Worm (Caenorhabditis elegans): ENCODE data around the gene clp-4.
A peak's percentile ranks its signal among the peaks of the same experiment; 100 is the strongest.

The clp-4 gene

DNA sequence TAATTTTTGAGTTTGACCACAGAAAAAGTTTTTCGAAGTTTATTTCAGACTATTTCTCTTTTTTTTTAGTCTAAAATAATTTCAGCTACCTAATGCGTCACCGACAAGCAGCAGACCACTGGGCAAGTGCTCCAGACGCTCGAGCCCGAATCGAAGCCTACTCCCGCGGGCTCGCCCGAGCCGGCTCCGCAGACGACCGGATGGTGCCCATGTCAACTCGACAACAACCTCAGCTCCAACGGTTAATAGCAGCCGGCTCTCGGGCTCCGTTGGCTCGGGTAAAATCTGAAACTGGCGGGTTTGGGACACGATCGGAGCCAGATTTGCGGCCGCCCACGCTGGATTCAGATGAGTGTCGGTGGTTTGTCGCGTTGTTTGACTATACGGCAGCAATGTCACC, 15.1 kb downstream of the clp-4 start:
- no peak for TF ChIP-seq med-1 (GFP tag; optimal IDR thresholded peaks at IDR 0.05; ENCODE audit: insufficient read depth)
- TF ChIP-seq cog-1 (tag; optimal IDR thresholded peaks at IDR 0.05): no peak
- no peak for TF ChIP-seq ztf-29 (GFP tag; IDR thresholded peaks at IDR 0.05)
- TF ChIP-seq ref-1 (GFP tag; conservative IDR thresholded peaks at IDR 0.05): no peak
- TF ChIP-seq flt-1 (GFP tag; IDR thresholded peaks at IDR 0.05): no peak
- TF ChIP-seq T22C8.4 (GFP tag; IDR thresholded peaks at IDR 0.05): no peak
- no peak for TF ChIP-seq tab-1 (GFP tag; IDR thresholded peaks at IDR 0.05)
- no peak for TF ChIP-seq klf-2 (GFP tag; conservative IDR thresholded peaks at IDR 0.05)
- TF ChIP-seq ztf-23 (GFP tag; IDR thresholded peaks at IDR 0.05): no peak

DNA sequence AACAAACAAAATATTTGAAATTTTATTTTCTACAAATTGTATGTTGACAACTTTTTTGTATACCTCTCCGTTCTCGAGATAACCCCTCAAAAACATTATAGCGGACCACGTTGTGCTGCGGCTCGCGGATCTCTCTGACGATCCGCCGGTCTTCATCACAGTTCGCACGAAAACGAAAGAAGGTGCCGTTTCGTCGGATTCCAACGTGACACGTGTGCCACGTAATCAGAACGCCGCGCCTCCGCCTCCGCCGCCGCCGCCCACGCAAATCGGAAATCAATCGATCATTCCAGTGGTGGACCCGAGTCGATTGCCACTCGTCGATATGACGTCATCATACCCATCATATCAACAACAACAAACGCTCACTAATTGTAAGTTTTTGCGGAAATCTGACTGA, 18.7 kb downstream of the clp-4 start:
- TF ChIP-seq T22C8.4 (GFP tag; IDR thresholded peaks at IDR 0.05) (no peak), ztf-29 (GFP tag; IDR thresholded peaks at IDR 0.05) (no peak), klf-2 (GFP tag; conservative IDR thresholded peaks at IDR 0.05) (no peak)

DNA sequence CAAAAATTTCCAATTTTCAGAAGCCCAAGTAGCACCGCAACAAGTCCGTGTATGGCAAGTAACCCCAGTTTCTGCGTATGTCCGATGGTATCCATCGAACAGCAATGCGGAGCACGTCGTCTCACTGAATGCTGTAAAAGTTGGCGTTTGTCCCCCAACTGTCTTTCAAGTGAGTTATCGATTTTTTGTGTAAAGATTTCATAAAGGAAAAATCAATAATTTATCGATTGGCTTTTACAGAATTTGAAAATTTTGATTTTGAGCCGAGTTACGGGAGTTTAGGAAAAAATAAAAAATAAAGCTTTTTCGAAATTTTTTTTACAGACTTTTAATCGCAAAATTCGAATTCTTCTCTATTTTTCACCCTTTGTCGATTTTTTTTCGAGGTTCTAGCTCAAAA, 24.0 kb downstream of the clp-4 start:
- TF ChIP-seq ztf-29 (GFP tag; IDR thresholded peaks at IDR 0.05) (no peak), cog-1 (tag; optimal IDR thresholded peaks at IDR 0.05) (no peak), T22C8.4 (GFP tag; IDR thresholded peaks at IDR 0.05) (peak; percentile 73)

DNA sequence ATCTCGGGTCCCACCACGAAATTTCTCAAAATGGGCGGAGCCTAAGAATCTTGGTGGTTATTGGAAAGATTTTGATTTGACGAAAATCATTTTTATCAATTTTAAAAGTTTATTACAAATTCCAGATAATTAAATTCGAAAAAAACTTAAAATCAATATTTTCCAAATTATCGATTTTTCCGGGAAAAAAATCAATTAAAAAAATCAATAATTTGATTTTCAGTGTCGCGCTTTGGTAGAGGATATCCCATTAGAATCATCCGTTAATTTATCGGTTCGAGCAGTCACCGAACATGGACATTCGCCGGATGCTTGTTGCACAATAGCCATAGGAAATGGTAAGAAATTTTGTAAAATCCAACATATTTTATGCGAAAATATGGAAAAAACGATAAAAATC, 24.7 kb downstream of the clp-4 start:
- TF ChIP-seq T22C8.4 (GFP tag; IDR thresholded peaks at IDR 0.05) (peak; percentile 66), flt-1 (GFP tag; IDR thresholded peaks at IDR 0.05) (no peak)

DNA sequence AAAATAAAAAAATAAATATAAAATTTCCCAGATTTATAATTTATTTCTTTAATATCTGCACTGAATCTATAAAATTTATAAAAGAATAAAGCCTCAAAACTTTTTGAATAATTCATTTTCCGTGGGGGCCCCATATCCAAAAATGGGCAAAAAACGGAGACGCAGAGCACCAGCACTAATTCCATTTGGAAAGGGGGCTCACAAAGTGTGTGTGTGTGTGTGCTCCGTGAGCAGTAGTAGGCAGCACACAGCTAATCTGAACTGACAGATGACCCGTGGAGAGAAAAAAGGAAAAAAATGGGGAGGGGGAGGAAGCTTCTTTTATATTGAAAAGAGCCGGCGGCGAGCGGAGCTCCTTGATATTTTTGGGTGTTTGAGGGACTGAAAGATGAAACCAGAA, 26.2 kb downstream of the clp-4 start:
- TF ChIP-seq tab-1 (GFP tag; IDR thresholded peaks at IDR 0.05): no peak
- TF ChIP-seq med-1 (GFP tag; optimal IDR thresholded peaks at IDR 0.05; ENCODE audit: insufficient read depth): no peak
- TF ChIP-seq ztf-29 (GFP tag; IDR thresholded peaks at IDR 0.05): no peak
- TF ChIP-seq ref-1 (GFP tag; conservative IDR thresholded peaks at IDR 0.05): no peak
- TF ChIP-seq klf-2 (GFP tag; conservative IDR thresholded peaks at IDR 0.05): no peak
- TF ChIP-seq ztf-23 (GFP tag; IDR thresholded peaks at IDR 0.05): no peak
- TF ChIP-seq flt-1 (GFP tag; IDR thresholded peaks at IDR 0.05): no peak
- TF ChIP-seq T22C8.4 (GFP tag; IDR thresholded peaks at IDR 0.05): no peak

DNA sequence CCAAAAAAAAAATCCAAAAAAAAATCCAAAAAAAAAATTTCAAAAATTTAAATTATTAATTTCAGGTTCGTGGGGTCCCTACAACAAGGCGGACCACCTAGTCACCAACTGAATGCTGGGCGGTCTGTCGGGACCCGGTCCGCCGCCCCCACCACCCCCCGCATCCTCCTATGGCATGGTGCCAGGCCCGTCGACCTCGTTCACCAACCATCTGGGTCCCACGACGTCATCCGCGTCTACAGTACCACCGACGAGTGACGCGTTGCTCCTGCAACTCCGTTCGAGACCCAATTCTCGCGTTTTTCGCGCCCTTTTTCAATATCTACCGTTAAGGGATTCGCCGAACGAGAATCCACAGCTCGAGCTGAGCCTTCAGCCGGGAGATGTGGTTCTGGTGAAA, 29.2 kb downstream of the clp-4 start:
- TF ChIP-seq ref-1 (GFP tag; conservative IDR thresholded peaks at IDR 0.05) (no peak), T22C8.4 (GFP tag; IDR thresholded peaks at IDR 0.05) (no peak), tab-1 (GFP tag; IDR thresholded peaks at IDR 0.05) (no peak), med-1 (GFP tag; optimal IDR thresholded peaks at IDR 0.05; ENCODE audit: insufficient read depth) (no peak)

DNA sequence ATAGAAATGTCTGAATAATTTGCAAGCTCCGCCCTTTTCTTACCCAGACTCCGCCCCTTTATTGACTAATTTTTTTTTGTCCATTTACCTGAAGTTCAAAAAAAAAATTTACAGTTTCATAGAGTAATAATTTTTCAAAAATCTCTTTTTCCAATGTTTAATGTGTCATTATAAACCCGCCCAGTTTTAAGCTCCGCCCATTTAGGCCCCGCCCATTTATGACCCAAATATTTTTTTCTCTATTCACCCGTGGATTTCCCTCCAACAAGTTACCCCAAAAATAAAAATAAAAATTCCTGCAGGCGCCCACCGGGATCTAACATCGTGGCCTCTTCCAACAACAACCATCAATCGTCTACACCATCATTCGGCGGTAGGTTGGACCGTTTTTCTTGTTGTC, 30.1 kb downstream of the clp-4 start, which contains the start of gene rimb-1:
TSS of gene rimb-1 (plus strand) at position 301 of the 400 bp plus-strand sequence.
- no peak for TF ChIP-seq ref-1 (GFP tag; conservative IDR thresholded peaks at IDR 0.05)

DNA sequence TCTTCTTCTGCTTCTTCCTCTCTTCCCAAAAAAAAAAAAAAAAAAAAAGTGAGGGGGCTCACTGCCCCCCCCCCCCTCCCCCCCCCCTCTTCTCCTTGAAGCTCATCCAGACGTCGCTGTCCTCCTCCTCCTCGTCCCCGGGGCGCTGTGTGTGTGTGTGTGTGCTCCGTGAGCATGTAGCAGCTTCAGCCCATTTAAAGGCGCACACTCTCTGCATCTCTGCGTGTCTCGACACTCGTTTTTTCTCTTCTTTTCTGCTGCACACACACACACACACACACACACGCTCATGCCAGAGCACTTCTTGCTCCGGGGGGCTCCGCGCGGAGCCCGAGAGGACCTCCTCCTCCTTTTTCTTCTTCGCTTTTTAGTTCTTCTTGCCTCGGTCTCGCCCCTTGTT, 32.3 kb downstream of the clp-4 start:
- TF ChIP-seq ztf-23 (GFP tag; IDR thresholded peaks at IDR 0.05): peak; percentile 58; the same call in 1 of the 2 replicates
- TF ChIP-seq cog-1 (tag; optimal IDR thresholded peaks at IDR 0.05): no peak

DNA sequence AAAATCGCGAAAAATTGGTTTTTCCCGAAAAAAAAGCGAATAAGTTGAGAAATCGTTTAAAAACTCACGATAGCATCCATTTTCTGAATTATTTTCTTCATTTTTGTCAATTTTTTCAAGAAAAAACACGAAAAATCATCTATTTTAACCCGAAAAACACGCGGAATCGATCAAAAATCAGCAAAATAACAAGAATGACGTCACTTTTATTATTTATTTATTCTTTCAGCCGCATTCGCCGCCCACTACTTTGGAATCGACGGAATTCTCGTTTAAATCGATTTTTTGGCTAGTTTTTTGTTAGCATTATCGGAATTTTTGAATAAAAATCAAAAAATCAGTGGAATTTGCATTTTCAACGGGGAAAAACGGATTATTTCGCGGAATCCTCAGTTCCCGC, 40.2 kb downstream of the clp-4 start, which contains the start of gene Y39A3CL.4:
TSS of gene Y39A3CL.4 (minus strand) at position 101 of the 400 bp plus-strand sequence.
- TF ChIP-seq tab-1 (GFP tag; IDR thresholded peaks at IDR 0.05): no peak
- no peak for TF ChIP-seq ztf-23 (GFP tag; IDR thresholded peaks at IDR 0.05)

DNA sequence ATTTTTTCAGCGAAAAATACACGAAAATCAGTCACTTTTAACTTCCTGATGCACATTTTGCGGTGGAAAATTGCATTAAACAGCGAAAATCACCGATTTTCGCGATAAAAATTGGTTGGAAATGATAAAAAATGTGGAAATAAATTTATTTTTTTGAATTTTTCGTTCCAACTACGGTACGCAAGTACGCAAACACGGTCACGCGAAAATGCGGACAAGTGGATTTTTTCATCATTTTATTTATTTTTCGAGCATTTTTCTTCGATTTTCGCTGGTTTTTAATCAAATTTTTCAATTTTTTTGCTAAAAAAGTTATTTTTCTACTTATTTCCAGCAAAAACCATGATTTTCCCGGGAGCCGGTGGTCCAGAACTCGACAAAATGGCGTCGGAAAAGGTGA, 40.7 kb downstream of the clp-4 start, which contains the start of gene Y39A3CL.3:
TSS of gene Y39A3CL.3 (plus strand) at position 335 of the 400 bp plus-strand sequence.
- TF ChIP-seq ztf-29 (GFP tag; IDR thresholded peaks at IDR 0.05): no peak
- no peak for TF ChIP-seq T22C8.4 (GFP tag; IDR thresholded peaks at IDR 0.05)
- TF ChIP-seq cog-1 (tag; optimal IDR thresholded peaks at IDR 0.05): no peak
- no peak for TF ChIP-seq klf-2 (GFP tag; conservative IDR thresholded peaks at IDR 0.05)
- TF ChIP-seq flt-1 (GFP tag; IDR thresholded peaks at IDR 0.05): no peak
- no peak for TF ChIP-seq ref-1 (GFP tag; conservative IDR thresholded peaks at IDR 0.05)
- TF ChIP-seq med-1 (GFP tag; optimal IDR thresholded peaks at IDR 0.05; ENCODE audit: insufficient read depth): no peak
- no peak for TF ChIP-seq ztf-23 (GFP tag; IDR thresholded peaks at IDR 0.05)
- TF ChIP-seq tab-1 (GFP tag; IDR thresholded peaks at IDR 0.05): no peak

DNA sequence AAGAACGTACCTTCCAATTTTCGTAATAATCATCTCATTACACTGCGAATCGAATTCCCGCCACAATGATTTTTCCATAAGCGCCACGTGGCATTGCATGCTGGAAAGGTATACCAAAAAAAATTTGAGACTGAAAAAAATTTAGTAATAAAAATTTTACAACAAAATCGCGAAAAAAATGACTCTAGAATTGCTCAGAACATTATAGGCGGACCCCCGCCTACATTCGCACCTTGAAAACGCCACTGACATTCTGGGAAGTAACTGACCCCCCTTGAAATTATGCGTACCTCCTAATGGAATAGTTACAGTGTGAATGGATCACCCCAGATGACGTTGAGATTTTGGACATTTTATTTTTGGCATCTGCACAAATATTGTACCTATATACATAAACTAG, 48.1 kb downstream of the clp-4 start, which contains the start of gene tbx-43:
TSS of gene tbx-43 (minus strand) at position 101 of the 400 bp plus-strand sequence.
- TF ChIP-seq cog-1 (tag; optimal IDR thresholded peaks at IDR 0.05) (no peak), ztf-23 (GFP tag; IDR thresholded peaks at IDR 0.05) (no peak), T22C8.4 (GFP tag; IDR thresholded peaks at IDR 0.05) (no peak), ref-1 (GFP tag; conservative IDR thresholded peaks at IDR 0.05) (no peak), klf-2 (GFP tag; conservative IDR thresholded peaks at IDR 0.05) (no peak), flt-1 (GFP tag; IDR thresholded peaks at IDR 0.05) (no peak), med-1 (GFP tag; optimal IDR thresholded peaks at IDR 0.05; ENCODE audit: insufficient read depth) (no peak), ztf-29 (GFP tag; IDR thresholded peaks at IDR 0.05) (no peak), tab-1 (GFP tag; IDR thresholded peaks at IDR 0.05) (no peak)

DNA sequence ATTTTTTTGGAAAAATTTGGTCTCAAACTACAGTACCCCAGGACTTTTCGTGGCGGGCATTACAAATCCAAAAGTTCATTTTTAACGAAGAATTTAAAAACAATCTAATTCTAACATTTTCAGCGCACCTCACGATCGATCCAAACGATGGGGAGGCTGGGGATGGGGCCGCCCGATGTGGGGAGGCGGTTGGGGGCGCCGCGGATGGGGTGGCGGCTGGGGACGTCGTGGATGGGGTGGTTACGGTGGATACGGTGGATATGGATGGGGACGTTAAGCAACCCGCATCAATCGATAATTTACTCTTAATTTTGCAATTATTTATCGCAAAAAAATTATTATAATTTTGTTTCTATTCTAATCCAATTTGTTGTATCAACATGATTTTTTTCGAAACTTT, 53.7 kb downstream of the clp-4 start:
- no peak for TF ChIP-seq klf-2 (GFP tag; conservative IDR thresholded peaks at IDR 0.05)
- no peak for TF ChIP-seq tab-1 (GFP tag; IDR thresholded peaks at IDR 0.05)
- TF ChIP-seq T22C8.4 (GFP tag; IDR thresholded peaks at IDR 0.05): no peak
- no peak for TF ChIP-seq ztf-29 (GFP tag; IDR thresholded peaks at IDR 0.05)
- no peak for TF ChIP-seq flt-1 (GFP tag; IDR thresholded peaks at IDR 0.05)
